Fruit fly (Drosophila melanogaster): ENCODE measurements around the gene CG32603.
A peak's percentile ranks its signal among the peaks of the same experiment; 100 is the strongest.

CG32603 gene

DNA sequence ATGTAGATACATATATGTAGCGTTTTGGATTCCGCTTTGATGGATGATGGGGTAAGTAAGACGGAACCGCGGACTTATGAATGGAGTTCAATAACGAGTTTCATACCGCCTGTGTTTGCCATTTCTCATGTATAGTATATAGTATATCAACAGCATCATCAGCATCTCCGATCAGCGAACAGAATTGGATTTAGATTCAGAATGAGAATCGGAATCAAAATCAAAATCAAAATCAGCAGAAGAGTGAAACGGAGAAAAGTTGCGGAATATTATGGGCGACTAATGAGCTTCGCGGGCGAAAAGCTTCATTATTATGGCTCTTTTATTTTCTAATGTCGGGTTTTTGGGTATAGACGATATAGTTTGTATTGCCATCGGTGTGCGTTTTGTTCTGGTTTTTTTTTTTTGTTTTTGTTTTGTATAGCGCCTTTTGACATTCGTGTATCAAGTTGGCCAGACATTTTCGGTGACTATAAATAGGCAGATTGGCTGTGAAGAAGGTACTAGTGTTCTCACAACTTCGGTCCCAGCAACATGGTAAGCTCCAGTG, at the start of gene CG32603:
TSS of gene CG32603 (plus strand) at position 500 of the 550 bp plus-strand sequence.
- TF ChIP-seq CG10959 (GFP tag; IDR thresholded peaks at IDR 0.05) (no peak), CG13894 (tag; optimal IDR thresholded peaks at IDR 0.05) (peak; percentile 96)

DNA sequence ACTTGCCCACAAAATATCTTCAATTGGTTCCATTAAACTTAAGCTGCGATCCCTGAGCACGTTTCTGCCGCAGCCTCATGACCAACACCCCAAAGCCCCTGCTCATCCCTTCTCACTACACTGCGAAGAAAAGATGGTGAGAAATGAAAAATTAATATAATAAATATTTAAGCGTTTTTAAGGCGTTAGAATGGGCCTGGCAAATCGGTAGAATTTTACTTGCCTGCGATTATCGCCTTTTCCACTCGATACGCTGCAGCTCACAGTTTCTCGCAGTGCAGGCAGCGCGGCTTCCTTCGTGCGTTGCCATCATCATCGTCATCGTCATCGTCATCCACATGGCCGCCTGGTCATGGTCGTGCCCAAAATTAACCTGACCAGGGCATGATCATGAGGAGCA, 36.2 kb upstream of the CG32603 start:
- TF ChIP-seq CG1603 (tag; optimal IDR thresholded peaks at IDR 0.05) (no peak), Drgx (GFP tag; IDR thresholded peaks at IDR 0.05) (0 out of 2 replicates have a peak, but pooled peaks have one; percentile 11)

DNA sequence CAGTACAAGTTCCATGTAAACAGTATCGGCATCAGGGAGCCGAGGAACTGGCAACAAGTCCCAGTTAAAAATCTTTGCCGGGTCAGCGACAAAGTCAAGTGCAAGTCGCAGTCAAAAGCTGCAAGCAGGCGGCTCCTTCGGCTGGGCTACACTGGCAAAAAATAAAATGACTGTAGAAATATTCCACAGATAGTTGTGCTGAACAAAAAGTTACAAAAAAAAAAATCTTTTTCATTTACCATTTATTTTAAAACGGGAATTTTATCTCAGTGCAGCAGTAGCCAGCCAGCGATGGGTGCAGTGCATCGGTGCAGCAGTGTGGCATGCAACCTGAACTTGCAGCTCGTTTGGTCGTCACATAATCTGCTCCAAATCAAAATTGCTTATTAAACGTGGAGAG, 35.0 kb upstream of the CG32603 start:
- TF ChIP-seq btn (GFP tag; optimal IDR thresholded peaks at IDR 0.05): no peak
- peak; percentile 71 for TF ChIP-seq Drgx (GFP tag; IDR thresholded peaks at IDR 0.05)
- peak; percentile 6 for TF ChIP-seq sens (GFP tag)

DNA sequence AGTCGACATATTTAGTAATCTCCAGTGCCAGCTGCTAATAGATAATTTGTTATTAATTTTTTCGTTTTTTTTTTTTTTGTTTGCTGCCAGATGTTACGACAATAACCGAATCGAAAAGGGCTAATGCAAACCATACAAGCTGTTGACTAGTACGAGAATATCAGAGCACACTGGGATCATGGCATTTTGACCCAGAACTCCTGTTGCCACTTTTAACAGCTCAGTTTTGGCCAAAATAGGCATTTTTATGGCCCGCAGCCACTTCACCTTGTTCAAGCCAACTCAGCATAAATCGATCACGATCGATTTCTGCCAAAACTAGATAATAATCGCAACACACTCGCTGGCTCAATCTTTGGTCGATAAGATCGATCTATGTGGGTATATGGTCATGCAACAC, 32.5 kb upstream of the CG32603 start, which contains the start of gene CG12479:
TSS of gene CG12479 (minus strand) at position 101 of the 400 bp plus-strand sequence.
- TF ChIP-seq D19B (GFP tag; optimal IDR thresholded peaks at IDR 0.05): no peak
- TF ChIP-seq Hr39 (optimal IDR thresholded peaks at IDR 0.05): no peak
- TF ChIP-seq sr (GFP tag; IDR thresholded peaks at IDR 0.05): no peak
- no peak for TF ChIP-seq disco-r (GFP tag; optimal IDR thresholded peaks at IDR 0.05)
- no peak for TF ChIP-seq Mad (GFP tag; optimal IDR thresholded peaks at IDR 0.05)
- no peak for TF ChIP-seq CG15011 (GFP tag; optimal IDR thresholded peaks at IDR 0.05)
- TF ChIP-seq CG14050 (GFP tag; IDR thresholded peaks at IDR 0.05): no peak
- TF ChIP-seq Gsc (GFP tag; IDR thresholded peaks at IDR 0.05): no peak
- no peak for TF ChIP-seq CG31224 (GFP tag; IDR thresholded peaks at IDR 0.05)
- TF ChIP-seq MBD-R2 (GFP tag; IDR thresholded peaks at IDR 0.05): no peak
- TF ChIP-seq CG10366 (GFP tag; IDR thresholded peaks at IDR 0.05): no peak
- no peak for TF ChIP-seq Ravus (GFP tag; IDR thresholded peaks at IDR 0.05)
- TF ChIP-seq ewg (GFP tag; optimal IDR thresholded peaks at IDR 0.05): no peak
- TF ChIP-seq unpg (GFP tag; optimal IDR thresholded peaks at IDR 0.05): no peak
- no peak for TF ChIP-seq CG10321 (GFP tag; IDR thresholded peaks at IDR 0.05)
- no peak for TF ChIP-seq CG8478 (optimal IDR thresholded peaks at IDR 0.05)
- no peak for TF ChIP-seq gsb-n (tag; optimal IDR thresholded peaks at IDR 0.05)
- no peak for TF ChIP-seq crc (GFP tag; optimal IDR thresholded peaks at IDR 0.05)

DNA sequence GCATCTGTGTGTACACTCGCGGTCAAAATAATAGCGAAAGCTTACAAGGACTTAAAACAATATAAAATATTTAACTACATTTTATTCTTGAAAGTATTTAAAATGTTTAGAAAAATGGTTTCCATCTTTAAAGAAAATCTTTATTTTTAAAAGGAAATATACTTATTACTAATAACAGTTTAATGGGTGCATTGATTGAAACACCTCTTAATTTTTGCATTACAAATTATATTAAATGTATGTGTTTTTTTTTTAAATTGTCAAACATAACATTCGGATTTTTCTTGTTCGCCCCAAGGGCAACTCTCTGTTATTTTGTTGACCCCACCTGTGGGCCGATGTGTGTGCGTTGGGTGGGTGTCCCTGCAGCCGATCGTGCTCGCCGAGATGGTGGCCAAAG, 30.7 kb upstream of the CG32603 start:
- TF ChIP-seq kah (GFP tag; optimal IDR thresholded peaks at IDR 0.05) (no peak), CG12659 (GFP tag; optimal IDR thresholded peaks at IDR 0.05) (no peak), CG15269 (tag; optimal IDR thresholded peaks at IDR 0.05) (no peak), wek (GFP tag; optimal IDR thresholded peaks at IDR 0.05) (no peak), CG17568 (GFP tag; optimal IDR thresholded peaks at IDR 0.05) (no peak), Stat92E (GFP tag; optimal IDR thresholded peaks at IDR 0.05) (no peak), ara (GFP tag; IDR thresholded peaks at IDR 0.05) (no peak), grn (GFP tag; optimal IDR thresholded peaks at IDR 0.05) (no peak), Xbp1 (GFP tag; optimal IDR thresholded peaks at IDR 0.05) (no peak), lilli (GFP tag; optimal IDR thresholded peaks at IDR 0.05) (no peak), CG2678 (tag; optimal IDR thresholded peaks at IDR 0.05) (no peak), dmrt11E (tag; optimal IDR thresholded peaks at IDR 0.05) (no peak), CG14441 (GFP tag; IDR thresholded peaks at IDR 0.05) (no peak), Sry-β (GFP tag; optimal IDR thresholded peaks at IDR 0.05) (no peak), phol (tag; optimal IDR thresholded peaks at IDR 0.05) (no peak), seq (GFP tag; IDR thresholded peaks at IDR 0.05) (no peak)
